In genomic region chr3R:23048690-23049118, dm6 we compare ENCODE assay signal across 1 fruit fly cellular context.
TF ChIP-seq lines count a peak whose summit lies in the region.

No protein-coding gene starts in this region.

TF ChIP-seq in whole organism, embryonic, 481 proteins besides CTCF, POLR2A, EP300 and RAD21 (continued from another document and continues in another):
- no peak for TF ChIP-seq CG9797 (GFP tag; optimal IDR thresholded peaks at IDR 0.05; lab: Kevin White, UChicago)
- no peak for TF ChIP-seq sna (GFP tag; IDR thresholded peaks at IDR 0.05; lab: Robert Waterston, UW; ENCODE audit: partially characterized antibody)
- TF ChIP-seq CG12071 (GFP tag; optimal IDR thresholded peaks at IDR 0.05; lab: Kevin White, UChicago), result peak; percentile 43
- no peak for TF ChIP-seq gt (GFP tag; IDR thresholded peaks at IDR 0.05; lab: Robert Waterston, UW)
- peak; percentile 42 for TF ChIP-seq pum (GFP tag; optimal IDR thresholded peaks at IDR 0.05; lab: Kevin White, UChicago)
- TF ChIP-seq CG13624 (GFP tag; optimal IDR thresholded peaks at IDR 0.05; lab: Kevin White, UChicago), result no peak
- no peak for TF ChIP-seq HmgD (GFP tag; optimal IDR thresholded peaks at IDR 0.05; lab: Kevin White, UChicago)
- TF ChIP-seq her (GFP tag; optimal IDR thresholded peaks at IDR 0.05; lab: Kevin White, UChicago), result no peak
- no peak for TF ChIP-seq Dfd (GFP tag; optimal IDR thresholded peaks at IDR 0.05; lab: Kevin White, UChicago)
- no peak for TF ChIP-seq CG2129 (GFP tag; IDR thresholded peaks at IDR 0.05; lab: Robert Waterston, UW; ENCODE audit: partially characterized antibody)
- no peak for TF ChIP-seq CG8765 (GFP tag; IDR thresholded peaks at IDR 0.05; lab: Robert Waterston, UW)
- peak; percentile 63 for TF ChIP-seq CG7372 (GFP tag; IDR thresholded peaks at IDR 0.05; lab: Robert Waterston, UW)
- TF ChIP-seq E2f2 (GFP tag; IDR thresholded peaks at IDR 0.05; lab: Robert Waterston, UW), result peak; percentile 59; the same call in 1 of the 2 replicates
- TF ChIP-seq CG18599 (GFP tag; optimal IDR thresholded peaks at IDR 0.05; lab: Kevin White, UChicago), result peak; percentile 64
- no peak for TF ChIP-seq CG13123 (GFP tag; optimal IDR thresholded peaks at IDR 0.05; lab: Kevin White, UChicago)
- peak; percentile 60; the same call in 1 of the 2 replicates for TF ChIP-seq ara (GFP tag; IDR thresholded peaks at IDR 0.05; lab: Robert Waterston, UW)
- TF ChIP-seq CG11398 (GFP tag; optimal IDR thresholded peaks at IDR 0.05; lab: Kevin White, UChicago), result no peak
- TF ChIP-seq Bdp1 (GFP tag; optimal IDR thresholded peaks at IDR 0.05; lab: Kevin White, UChicago), result no peak
- TF ChIP-seq CG31388 (GFP tag; optimal IDR thresholded peaks at IDR 0.05; lab: Kevin White, UChicago), result peak; percentile 4
- peak; percentile 81 for TF ChIP-seq CG13296 (GFP tag; optimal IDR thresholded peaks at IDR 0.05; lab: Kevin White, UChicago)
- TF ChIP-seq zfh1 (GFP tag; IDR thresholded peaks at IDR 0.05; lab: Robert Waterston, UW), result no peak
- TF ChIP-seq CG6813 (GFP tag; optimal IDR thresholded peaks at IDR 0.05; lab: Kevin White, UChicago), result peak; percentile 62
- TF ChIP-seq tin (GFP tag; optimal IDR thresholded peaks at IDR 0.05; lab: Kevin White, UChicago), result peak; percentile 66
- no peak for TF ChIP-seq CG11085 (GFP tag; IDR thresholded peaks at IDR 0.05; lab: Robert Waterston, UW)
- no peak for TF ChIP-seq rib (GFP tag; IDR thresholded peaks at IDR 0.05; lab: Robert Waterston, UW)
- peak; percentile 62 for TF ChIP-seq CG1233 (GFP tag; optimal IDR thresholded peaks at IDR 0.05; lab: Kevin White, UChicago)
- TF ChIP-seq zen2 (GFP tag; IDR thresholded peaks at IDR 0.05; lab: Robert Waterston, UW; ENCODE audit: partially characterized antibody), result no peak
- TF ChIP-seq E2f1 (GFP tag; IDR thresholded peaks at IDR 0.05; lab: Robert Waterston, UW), result peak; percentile 60
- no peak for TF ChIP-seq CG18764 (GFP tag; optimal IDR thresholded peaks at IDR 0.05; lab: Kevin White, UChicago)
- TF ChIP-seq Dref (GFP tag; IDR thresholded peaks at IDR 0.05; lab: Robert Waterston, UW), result no peak
- no peak for TF ChIP-seq fd64A (GFP tag; optimal IDR thresholded peaks at IDR 0.05; lab: Kevin White, UChicago)
- peak; percentile 6 for TF ChIP-seq Usf (GFP tag; optimal IDR thresholded peaks at IDR 0.05; lab: Kevin White, UChicago)
- peak; percentile 89 for TF ChIP-seq CoRest (tag; optimal IDR thresholded peaks at IDR 0.05; lab: Kevin White, UChicago)
- no peak for TF ChIP-seq MESR4 (GFP tag; optimal IDR thresholded peaks at IDR 0.05; lab: Kevin White, UChicago)
- TF ChIP-seq CG2202 (tag; optimal IDR thresholded peaks at IDR 0.05; lab: Kevin White, UChicago), result peak; percentile 34
- peak; percentile 46 for TF ChIP-seq slp2 (GFP tag; optimal IDR thresholded peaks at IDR 0.05; lab: Kevin White, UChicago)
- no peak for TF ChIP-seq CG5245 (GFP tag; optimal IDR thresholded peaks at IDR 0.05; lab: Kevin White, UChicago)
- TF ChIP-seq CG10267 (tag; optimal IDR thresholded peaks at IDR 0.05; lab: Kevin White, UChicago), result peak; percentile 74
- TF ChIP-seq CG13424 (tag; optimal IDR thresholded peaks at IDR 0.05; lab: Kevin White, UChicago), result peak; percentile 88
- peak; percentile 65 for TF ChIP-seq ci (GFP tag; IDR thresholded peaks at IDR 0.05; lab: Robert Waterston, UW)
- no peak; the same call in 1 of the 2 replicates for TF ChIP-seq Ravus (GFP tag; IDR thresholded peaks at IDR 0.05; lab: Robert Waterston, UW)
- no peak for TF ChIP-seq fru (optimal IDR thresholded peaks at IDR 0.05; lab: Kevin White, UChicago)
- TF ChIP-seq NK7.1 (GFP tag; optimal IDR thresholded peaks at IDR 0.05; lab: Kevin White, UChicago), result peak; percentile 28
- peak; percentile 81 for TF ChIP-seq CG17359 (tag; optimal IDR thresholded peaks at IDR 0.05; lab: Kevin White, UChicago)
- TF ChIP-seq CG32532 (GFP tag; IDR thresholded peaks at IDR 0.05; lab: Robert Waterston, UW), result peak; percentile 60
- TF ChIP-seq HLH3B (GFP tag; IDR thresholded peaks at IDR 0.05; lab: Robert Waterston, UW), result peak; percentile 59; the same call in 1 of the 2 replicates
- TF ChIP-seq en (GFP tag; optimal IDR thresholded peaks at IDR 0.05; lab: Kevin White, UChicago), result peak; percentile 31
- peak; percentile 50 for TF ChIP-seq kay (GFP tag; optimal IDR thresholded peaks at IDR 0.05; lab: Kevin White, UChicago)
- TF ChIP-seq crol (GFP tag; IDR thresholded peaks at IDR 0.05; lab: Robert Waterston, UW), result no peak
- peak; percentile 67 for TF ChIP-seq CG5180 (GFP tag; optimal IDR thresholded peaks at IDR 0.05; lab: Kevin White, UChicago)
- peak; percentile 73 for TF ChIP-seq CG6689 (GFP tag; IDR thresholded peaks at IDR 0.05; lab: Robert Waterston, UW)
- peak; percentile 89 for TF ChIP-seq CG11504 (tag; optimal IDR thresholded peaks at IDR 0.05; lab: Kevin White, UChicago)
- no peak for TF ChIP-seq Doc3 (GFP tag; IDR thresholded peaks at IDR 0.05; lab: Robert Waterston, UW; ENCODE audit: partially characterized antibody)
- TF ChIP-seq kah (GFP tag; optimal IDR thresholded peaks at IDR 0.05; lab: Kevin White, UChicago), result no peak
- TF ChIP-seq trem (tag; optimal IDR thresholded peaks at IDR 0.05; lab: Kevin White, UChicago), result peak; percentile 69
- peak; percentile 61 for TF ChIP-seq CG12299 (tag; optimal IDR thresholded peaks at IDR 0.05; lab: Kevin White, UChicago)
- TF ChIP-seq D (optimal IDR thresholded peaks at IDR 0.05; lab: Kevin White, UChicago), result no peak
- TF ChIP-seq D (GFP tag; optimal IDR thresholded peaks at IDR 0.05; lab: Kevin White, UChicago), result peak; percentile 74
- TF ChIP-seq Spps (tag; optimal IDR thresholded peaks at IDR 0.05; lab: Kevin White, UChicago), result peak; percentile 58
- no peak for TF ChIP-seq CG4707 (GFP tag; optimal IDR thresholded peaks at IDR 0.05; lab: Kevin White, UChicago)
- TF ChIP-seq gcm2 (GFP tag; optimal IDR thresholded peaks at IDR 0.05; lab: Kevin White, UChicago), result no peak
- TF ChIP-seq CG12219 (GFP tag; optimal IDR thresholded peaks at IDR 0.05; lab: Kevin White, UChicago), result peak; percentile 58
- TF ChIP-seq CG18011 (GFP tag; optimal IDR thresholded peaks at IDR 0.05; lab: Kevin White, UChicago), result no peak
- no peak for TF ChIP-seq CkIIα-i1 (GFP tag; IDR thresholded peaks at IDR 0.05; lab: Robert Waterston, UW)
- peak; percentile 58 for TF ChIP-seq onecut (GFP tag; IDR thresholded peaks at IDR 0.05; lab: Robert Waterston, UW)
- no peak for TF ChIP-seq abd-A (tag; optimal IDR thresholded peaks at IDR 0.05; lab: Kevin White, UChicago)
- peak; percentile 58 for TF ChIP-seq CG32772 (GFP tag; IDR thresholded peaks at IDR 0.05; lab: Robert Waterston, UW)
- peak; percentile 24 for TF ChIP-seq twi (tag; optimal IDR thresholded peaks at IDR 0.05; lab: Kevin White, UChicago)
- peak; percentile 76 for TF ChIP-seq CG15601 (tag; optimal IDR thresholded peaks at IDR 0.05; lab: Kevin White, UChicago)
- TF ChIP-seq az2 (GFP tag; optimal IDR thresholded peaks at IDR 0.05; lab: Kevin White, UChicago), result peak; percentile 77
- peak; percentile 58 for TF ChIP-seq CG18476 (GFP tag; optimal IDR thresholded peaks at IDR 0.05; lab: Kevin White, UChicago)
- no peak for TF ChIP-seq YL-1 (GFP tag; optimal IDR thresholded peaks at IDR 0.05; lab: Kevin White, UChicago)
- peak; percentile 81 for TF ChIP-seq nerfin-1 (tag; optimal IDR thresholded peaks at IDR 0.05; lab: Kevin White, UChicago)
- no peak for TF ChIP-seq pb (GFP tag; optimal IDR thresholded peaks at IDR 0.05; lab: Kevin White, UChicago)
- no peak for TF ChIP-seq Dbx (GFP tag; IDR thresholded peaks at IDR 0.05; lab: Robert Waterston, UW)
- TF ChIP-seq tap (tag; optimal IDR thresholded peaks at IDR 0.05; lab: Kevin White, UChicago), result peak; percentile 80
- TF ChIP-seq H15 (GFP tag; IDR thresholded peaks at IDR 0.05; lab: Robert Waterston, UW), result peak; percentile 51; the same call in 1 of the 3 replicates
- TF ChIP-seq Mad (GFP tag; optimal IDR thresholded peaks at IDR 0.05; lab: Kevin White, UChicago), result peak; percentile 36
- peak; percentile 48 for TF ChIP-seq CG1602 (GFP tag; optimal IDR thresholded peaks at IDR 0.05; lab: Kevin White, UChicago)
- TF ChIP-seq exex (tag; optimal IDR thresholded peaks at IDR 0.05; lab: Kevin White, UChicago), result peak; percentile 7
- TF ChIP-seq grn (GFP tag; optimal IDR thresholded peaks at IDR 0.05; lab: Kevin White, UChicago), result peak; percentile 68
- TF ChIP-seq zen (tag; optimal IDR thresholded peaks at IDR 0.05; lab: Kevin White, UChicago), result peak; percentile 55
- TF ChIP-seq HLHmδ (GFP tag; optimal IDR thresholded peaks at IDR 0.05; lab: Kevin White, UChicago), result no peak
- no peak for TF ChIP-seq Poxn (GFP tag; IDR thresholded peaks at IDR 0.05; lab: Robert Waterston, UW)
- no peak for TF ChIP-seq Hr39 (optimal IDR thresholded peaks at IDR 0.05; lab: Kevin White, UChicago)
- TF ChIP-seq CG12104 (GFP tag; optimal IDR thresholded peaks at IDR 0.05; lab: Kevin White, UChicago), result peak; percentile 66
- TF ChIP-seq CG6254 (GFP tag; optimal IDR thresholded peaks at IDR 0.05; lab: Kevin White, UChicago), result peak; percentile 59
- peak; percentile 92 for TF ChIP-seq nmo (GFP tag; optimal IDR thresholded peaks at IDR 0.05; lab: Kevin White, UChicago)
- peak; percentile 57 for TF ChIP-seq CG2120 (GFP tag; optimal IDR thresholded peaks at IDR 0.05; lab: Kevin White, UChicago)
- TF ChIP-seq CG31365 (tag; optimal IDR thresholded peaks at IDR 0.05; lab: Kevin White, UChicago), result no peak
- TF ChIP-seq TFAM (GFP tag; optimal IDR thresholded peaks at IDR 0.05; lab: Kevin White, UChicago), result no peak
- no peak for TF ChIP-seq CG10321 (GFP tag; IDR thresholded peaks at IDR 0.05; lab: Robert Waterston, UW)
- TF ChIP-seq CG7357 (GFP tag; IDR thresholded peaks at IDR 0.05; lab: Robert Waterston, UW), result peak; percentile 54; the same call in 1 of the 3 replicates
- peak; percentile 10 for TF ChIP-seq Ets97D (GFP tag; optimal IDR thresholded peaks at IDR 0.05; lab: Kevin White, UChicago)
- TF ChIP-seq Dp (GFP tag; optimal IDR thresholded peaks at IDR 0.05; lab: Kevin White, UChicago), result no peak
- no peak for TF ChIP-seq tll (GFP tag; optimal IDR thresholded peaks at IDR 0.05; lab: Kevin White, UChicago)
- no peak for TF ChIP-seq ro (GFP tag; IDR thresholded peaks at IDR 0.05; lab: Robert Waterston, UW)
- peak; percentile 7 for TF ChIP-seq CG8944 (GFP tag; optimal IDR thresholded peaks at IDR 0.05; lab: Kevin White, UChicago)
- no peak for TF ChIP-seq chm (GFP tag; IDR thresholded peaks at IDR 0.05; lab: Robert Waterston, UW)
- peak; percentile 21 for TF ChIP-seq Camta (GFP tag; optimal IDR thresholded peaks at IDR 0.05; lab: Kevin White, UChicago)
- peak; percentile 49; the same call in 1 of the 2 replicates for TF ChIP-seq Awh (GFP tag; IDR thresholded peaks at IDR 0.05; lab: Robert Waterston, UW)
- no peak for TF ChIP-seq CG34224 (GFP tag; IDR thresholded peaks at IDR 0.05; lab: Robert Waterston, UW; ENCODE audit: partially characterized antibody)
- TF ChIP-seq CG4730 (GFP tag; IDR thresholded peaks at IDR 0.05; lab: Robert Waterston, UW), result peak; percentile 52; the same call in 1 of the 2 replicates
- 0 out of 2 replicates have a peak, but pooled peaks have one; percentile 35 for TF ChIP-seq CG43689 (GFP tag; IDR thresholded peaks at IDR 0.05; lab: Robert Waterston, UW)
- TF ChIP-seq CG6175 (GFP tag; IDR thresholded peaks at IDR 0.05; lab: Robert Waterston, UW), result no peak
- peak; percentile 16 for TF ChIP-seq CG1792 (GFP tag; optimal IDR thresholded peaks at IDR 0.05; lab: Kevin White, UChicago)
- no peak for TF ChIP-seq toy (GFP tag; IDR thresholded peaks at IDR 0.05; lab: Robert Waterston, UW)
- peak; percentile 85 for TF ChIP-seq CG10979 (tag; optimal IDR thresholded peaks at IDR 0.05; lab: Kevin White, UChicago)
- peak; percentile 25 to 87 for TF ChIP-seq Hr51 (GFP tag; optimal IDR thresholded peaks at IDR 0.05; lab: Kevin White, UChicago)
- peak; percentile 91 for TF ChIP-seq CG31441 (GFP tag; IDR thresholded peaks at IDR 0.05; lab: Robert Waterston, UW)
- TF ChIP-seq yki (optimal IDR thresholded peaks at IDR 0.05; lab: Kevin White, UChicago), result no peak
- TF ChIP-seq Med (GFP tag; lab: Kevin White, UChicago), result peak; percentile 71
- TF ChIP-seq jing (GFP tag; optimal IDR thresholded peaks at IDR 0.05; lab: Kevin White, UChicago), result peak; percentile 20
- TF ChIP-seq CG30020 (tag; optimal IDR thresholded peaks at IDR 0.05; lab: Kevin White, UChicago), result peak; percentile 43
- TF ChIP-seq CG9932 (GFP tag; IDR thresholded peaks at IDR 0.05; lab: Robert Waterston, UW), result peak; percentile 47; the same call in 1 of the 2 replicates
- TF ChIP-seq CG7839 (tag; optimal IDR thresholded peaks at IDR 0.05; lab: Kevin White, UChicago), result peak; percentile 88
- peak; percentile 75 for TF ChIP-seq lab (GFP tag; optimal IDR thresholded peaks at IDR 0.05; lab: Kevin White, UChicago)
- no peak for TF ChIP-seq CG16779 (GFP tag; IDR thresholded peaks at IDR 0.05; lab: Robert Waterston, UW)
- TF ChIP-seq dmrt99B (tag; optimal IDR thresholded peaks at IDR 0.05; lab: Kevin White, UChicago), result peak; percentile 92
- TF ChIP-seq CG30403 (GFP tag; optimal IDR thresholded peaks at IDR 0.05; lab: Kevin White, UChicago), result peak; percentile 82
- TF ChIP-seq repo (GFP tag; optimal IDR thresholded peaks at IDR 0.05; lab: Kevin White, UChicago), result peak; percentile 14
- peak; percentile 63 for TF ChIP-seq Dek (tag; optimal IDR thresholded peaks at IDR 0.05; lab: Kevin White, UChicago)
- TF ChIP-seq Abd-B (GFP tag; optimal IDR thresholded peaks at IDR 0.05; lab: Kevin White, UChicago), result peak; percentile 70
- no peak for TF ChIP-seq Optix (GFP tag; IDR thresholded peaks at IDR 0.05; lab: Robert Waterston, UW)
- peak; percentile 25 for TF ChIP-seq Atf3 (GFP tag; optimal IDR thresholded peaks at IDR 0.05; lab: Kevin White, UChicago)
- TF ChIP-seq Side (GFP tag; optimal IDR thresholded peaks at IDR 0.05; lab: Kevin White, UChicago), result no peak
- no peak for TF ChIP-seq CG12769 (tag; optimal IDR thresholded peaks at IDR 0.05; lab: Kevin White, UChicago)
- TF ChIP-seq Fer3 (tag; optimal IDR thresholded peaks at IDR 0.05; lab: Kevin White, UChicago), result peak; percentile 69
- peak; percentile 55 for TF ChIP-seq al (GFP tag; IDR thresholded peaks at IDR 0.05; lab: Robert Waterston, UW)
- no peak for TF ChIP-seq da (GFP tag; optimal IDR thresholded peaks at IDR 0.05; lab: Kevin White, UChicago)
- TF ChIP-seq Scr (GFP tag; IDR thresholded peaks at IDR 0.05; lab: Robert Waterston, UW; ENCODE audit: partially characterized antibody), result no peak
- TF ChIP-seq dpn (GFP tag; optimal IDR thresholded peaks at IDR 0.05; lab: Kevin White, UChicago), result peak; percentile 61 to 69
- TF ChIP-seq B-H1 (GFP tag; IDR thresholded peaks at IDR 0.05; lab: Robert Waterston, UW), result no peak; the same call in 2 of the 3 replicates
- no peak for TF ChIP-seq ash1 (GFP tag; optimal IDR thresholded peaks at IDR 0.05; lab: Kevin White, UChicago)
